Fruit fly (Drosophila melanogaster) whole organism, prepupa: ENCODE measurements around the gene Rbp.

Source experiments
- Blimp-1 ChIP-seq: fragments of 200-800 bp; sonication (Bioruptor generic); optimal IDR thresholded peaks from 3 replicates; lab custom pipeline; 2017; ENCODE audit warnings: missing biosample characterization, missing genetic modification characterization, mild to moderate bottlenecking, moderate library complexity, missing genetic modification reagents
- CG10631 ChIP-seq: fragments of 200-800 bp; sonication (Bioruptor generic); optimal IDR thresholded peaks from 2 replicates; lab custom pipeline; 2016; ENCODE audit warnings: missing biosample characterization, missing genetic modification characterization
- CG10669 ChIP-seq: fragments of 200-800 bp; sonication (Bioruptor generic); optimal IDR thresholded peaks from 3 replicates; lab custom pipeline; 2018; ENCODE audit warnings: missing biosample characterization, mild to moderate bottlenecking, missing genetic modification characterization, moderate library complexity
- CG11294 ChIP-seq: fragments of 200-800 bp; sonication (Bioruptor generic); IDR thresholded peaks from 2 replicates; pipeline ENCODE4 v1.3.6; 2022; ENCODE audit warnings: missing biosample characterization, missing genetic modification characterization
- CG11762 ChIP-seq: fragments of 200-800 bp; sonication (Bioruptor generic); optimal IDR thresholded peaks from 3 replicates; lab custom pipeline; 2016; ENCODE audit warnings: missing biosample characterization, missing genetic modification characterization; ENCODE audit not compliant: insufficient read depth
- CG15336 ChIP-seq: fragments of 200-800 bp; sonication (Bioruptor generic); IDR thresholded peaks from 2 replicates; pipeline ENCODE4 v1.3.6; 2022; ENCODE audit warnings: missing biosample characterization, missing genetic modification characterization
- CG16779 ChIP-seq: fragments of 200-800 bp; sonication (Bioruptor generic); optimal IDR thresholded peaks from 3 replicates; lab custom pipeline; 2017; ENCODE audit warnings: missing biosample characterization, mild to moderate bottlenecking, missing genetic modification characterization
- CG31627 ChIP-seq: fragments of 200-800 bp; sonication (Bioruptor generic); optimal IDR thresholded peaks from 3 replicates; lab custom pipeline; 2016; ENCODE audit warnings: missing biosample characterization, missing genetic modification characterization
- CG34406 ChIP-seq: fragments of 200-800 bp; sonication (Bioruptor generic); optimal IDR thresholded peaks from 3 replicates; lab custom pipeline; 2016; ENCODE audit warnings: missing biosample characterization, missing genetic modification characterization
- CG3919 ChIP-seq: fragments of 200-800 bp; sonication (Bioruptor generic); optimal IDR thresholded peaks from 3 replicates; lab custom pipeline; 2016; ENCODE audit warnings: missing biosample characterization, missing genetic modification characterization
- CG4318 ChIP-seq: fragments of 200-800 bp; sonication (Bioruptor generic); optimal IDR thresholded peaks from 3 replicates; lab custom pipeline; 2017; ENCODE audit warnings: missing biosample characterization, mild to moderate bottlenecking, missing genetic modification characterization
- CG6163 ChIP-seq: fragments of 200-800 bp; sonication (Bioruptor generic); IDR thresholded peaks from 3 replicates; pipeline ENCODE4 v1.3.6; 2022; ENCODE audit warnings: missing biosample characterization, missing genetic modification characterization
- CG6276 ChIP-seq: fragments of 200-800 bp; sonication (Bioruptor generic); optimal IDR thresholded peaks from 2 replicates; lab custom pipeline; 2017; ENCODE audit warnings: missing biosample characterization, mild to moderate bottlenecking, missing genetic modification characterization
- CG6792 ChIP-seq: fragments of 200-800 bp; sonication (Bioruptor generic); optimal IDR thresholded peaks from 3 replicates; lab custom pipeline; 2016; ENCODE audit warnings: missing biosample characterization, missing genetic modification characterization
- CG6854 ChIP-seq: fragments of 200-800 bp; sonication (Bioruptor generic); optimal IDR thresholded peaks from 2 replicates; lab custom pipeline; 2017; ENCODE audit warnings: missing biosample characterization, mild to moderate bottlenecking, missing genetic modification characterization
- CG8119 ChIP-seq: fragments of 200-800 bp; sonication (Bioruptor generic); IDR thresholded peaks from 3 replicates; pipeline ENCODE4 v1.3.6; 2022; ENCODE audit warnings: missing biosample characterization, missing genetic modification characterization
- CG8319 ChIP-seq: fragments of 200-800 bp; sonication (Bioruptor generic); optimal IDR thresholded peaks from 3 replicates; lab custom pipeline; 2016; ENCODE audit warnings: missing biosample characterization, missing genetic modification characterization
- CG8632 ChIP-seq: fragments of 200-800 bp; sonication (Bioruptor generic); optimal IDR thresholded peaks from 3 replicates; lab custom pipeline; 2016; ENCODE audit warnings: missing biosample characterization, missing genetic modification characterization
- CG9139 ChIP-seq: fragments of 200-800 bp; sonication (Bioruptor generic); optimal IDR thresholded peaks from 3 replicates; lab custom pipeline; 2017; ENCODE audit warnings: missing biosample characterization, mild to moderate bottlenecking, missing genetic modification characterization
- Eip75B ChIP-seq: fragments of 200-800 bp; sonication (Bioruptor generic); optimal IDR thresholded peaks from 3 replicates; lab custom pipeline; 2016; ENCODE audit warnings: missing biosample characterization, missing genetic modification characterization
- Eip78C ChIP-seq: fragments of 200-800 bp; sonication (Bioruptor generic); peaks from one replicate; lab custom pipeline; 2016; ENCODE audit warnings: missing biosample characterization, missing genetic modification characterization
- Eip93F ChIP-seq: fragments of 200-800 bp; sonication (Bioruptor generic); optimal IDR thresholded peaks from 2 replicates; lab custom pipeline; 2016; ENCODE audit warnings: missing biosample characterization, mild to moderate bottlenecking, missing genetic modification characterization
- Ets21C ChIP-seq: fragments of 200-800 bp; sonication (Bioruptor generic); optimal IDR thresholded peaks from 3 replicates; lab custom pipeline; 2016; ENCODE audit warnings: missing biosample characterization, missing genetic modification characterization
- Hr38 ChIP-seq: sonication (Bioruptor generic); optimal IDR thresholded peaks from 2 replicates; lab custom pipeline; 2016; ENCODE audit warnings: missing biosample characterization, missing genetic modification characterization
- Hr39 ChIP-seq: fragments of 200-800 bp; sonication (Bioruptor generic); optimal IDR thresholded peaks from 2 replicates; lab custom pipeline; 2016; ENCODE audit warnings: missing biosample characterization, missing genetic modification characterization
- Hr4 ChIP-seq: fragments of 200-800 bp; sonication (Bioruptor generic); optimal IDR thresholded peaks from 3 replicates; lab custom pipeline; 2016; ENCODE audit warnings: missing biosample characterization, missing genetic modification characterization
- OdsH ChIP-seq: fragments of 200-800 bp; sonication (Bioruptor generic); optimal IDR thresholded peaks from 3 replicates; lab custom pipeline; 2016; ENCODE audit warnings: missing biosample characterization, missing genetic modification characterization
- Smox ChIP-seq: fragments of 200-800 bp; sonication (Bioruptor generic); optimal IDR thresholded peaks from 3 replicates; lab custom pipeline; 2016; ENCODE audit warnings: missing biosample characterization, missing genetic modification characterization
- Sox102F ChIP-seq: fragments of 200-800 bp; sonication (Bioruptor generic); optimal IDR thresholded peaks from 2 replicates; lab custom pipeline; 2016; ENCODE audit warnings: missing biosample characterization, mild to moderate bottlenecking, missing genetic modification characterization
- Sox14 ChIP-seq: fragments of 200-800 bp; sonication (Bioruptor generic); optimal IDR thresholded peaks from 3 replicates; lab custom pipeline; 2016; ENCODE audit warnings: missing biosample characterization, missing genetic modification characterization
- Sox15 ChIP-seq: fragments of 200-800 bp; sonication (Bioruptor generic); optimal IDR thresholded peaks from 3 replicates; lab custom pipeline; 2016; ENCODE audit warnings: missing biosample characterization, missing genetic modification characterization
- achi ChIP-seq: fragments of 200-800 bp; sonication (Bioruptor generic); optimal IDR thresholded peaks from 3 replicates; lab custom pipeline; 2016; ENCODE audit warnings: missing biosample characterization, missing genetic modification characterization
- cyc ChIP-seq: fragments of 200-800 bp; sonication (Bioruptor generic); optimal IDR thresholded peaks from 3 replicates; lab custom pipeline; 2016; ENCODE audit warnings: missing biosample characterization, missing genetic modification characterization
- dac ChIP-seq: fragments of 200-800 bp; sonication (Bioruptor generic); optimal IDR thresholded peaks from 2 replicates; lab custom pipeline; 2017; ENCODE audit warnings: missing biosample characterization, mild to moderate bottlenecking, missing genetic modification characterization
- dsx ChIP-seq: fragments of 200-800 bp; optimal IDR thresholded peaks from 3 replicates; lab custom pipeline; 2019; ENCODE audit warnings: missing biosample characterization, mild to moderate bottlenecking, missing genetic modification characterization, moderate library complexity; ENCODE audit not compliant: poor library complexity, severe bottlenecking
- eg ChIP-seq: fragments of 200-800 bp; sonication (Bioruptor generic); IDR thresholded peaks from 3 replicates; pipeline ENCODE4 v1.3.6; 2022; ENCODE audit warnings: missing biosample characterization, missing genetic modification characterization
- fd59A ChIP-seq: fragments of 200-800 bp; sonication (Bioruptor generic); optimal IDR thresholded peaks from 2 replicates; lab custom pipeline; 2017; ENCODE audit warnings: missing biosample characterization, mild to moderate bottlenecking, missing genetic modification characterization, missing genetic modification reagents
- fd85E ChIP-seq: fragments of 200-800 bp; sonication (Bioruptor generic); optimal IDR thresholded peaks from 3 replicates; lab custom pipeline; 2016; ENCODE audit warnings: missing biosample characterization, missing genetic modification characterization
- fkh ChIP-seq: fragments of 200-800 bp; sonication (Bioruptor generic); optimal IDR thresholded peaks from 3 replicates; lab custom pipeline; 2017; ENCODE audit warnings: missing biosample characterization, mild to moderate bottlenecking, missing genetic modification characterization, moderate library complexity
- lz ChIP-seq: fragments of 200-800 bp; sonication (Bioruptor generic); optimal IDR thresholded peaks from 3 replicates; lab custom pipeline; 2016; ENCODE audit warnings: missing biosample characterization, missing genetic modification characterization
- net ChIP-seq: fragments of 200-800 bp; sonication (Bioruptor generic); optimal IDR thresholded peaks from 3 replicates; lab custom pipeline; 2016; ENCODE audit warnings: missing biosample characterization, missing genetic modification characterization
- pdm3 ChIP-seq: fragments of 200-800 bp; sonication (Bioruptor generic); optimal IDR thresholded peaks from 3 replicates; lab custom pipeline; 2016; ENCODE audit warnings: missing biosample characterization, missing genetic modification characterization
- salr ChIP-seq, 2 experiments: fragments of 200-800 bp; sonication (Bioruptor generic); optimal IDR thresholded peaks; 3 replicates each; lab custom pipeline; 2016 to 2018; ENCODE audit warnings: missing biosample characterization in 2 of 2, missing genetic modification characterization in 2 of 2, mild to moderate bottlenecking in 1 of 2
- spab ChIP-seq: fragments of 200-800 bp; sonication (Bioruptor generic); optimal IDR thresholded peaks from 2 replicates; lab custom pipeline; 2017; ENCODE audit warnings: missing biosample characterization, mild to moderate bottlenecking, missing genetic modification characterization, missing genetic modification reagents
- ss ChIP-seq, 2 experiments: fragments of 200-800 bp; sonication (Bioruptor generic); optimal IDR thresholded peaks; 2 replicates in 1 of 2; 3 replicates in 1 of 2; lab custom pipeline; 2017 to 2018; ENCODE audit warnings: mild to moderate bottlenecking in 2 of 2, missing biosample characterization in 2 of 2, missing genetic modification characterization in 2 of 2, moderate library complexity in 1 of 2
- svp ChIP-seq: fragments of 200-800 bp; sonication (Bioruptor generic); peaks from one replicate; lab custom pipeline; 2016; ENCODE audit warnings: missing biosample characterization, missing genetic modification characterization
- topi ChIP-seq: fragments of 200-800 bp; sonication (Bioruptor generic); optimal IDR thresholded peaks from 3 replicates; lab custom pipeline; 2016; ENCODE audit warnings: missing biosample characterization, missing genetic modification characterization
- vri ChIP-seq: fragments of 200-800 bp; sonication (Bioruptor generic); optimal IDR thresholded peaks from 3 replicates; lab custom pipeline; 2016; ENCODE audit warnings: missing biosample characterization, mild to moderate bottlenecking, missing genetic modification characterization

Rbp gene

dm6 chr3R:15424187-15424586, 49.8 kb downstream of the Rbp start:
- TF ChIP-seq CG6792 (GFP tag; lab: Kevin White, UChicago) (no peak), CG31627 (GFP tag; lab: Kevin White, UChicago) (no peak), CG9139 (GFP tag; lab: Kevin White, UChicago) (no peak), vri (GFP tag; lab: Kevin White, UChicago) (no peak), CG10631 (GFP tag; lab: Kevin White, UChicago) (no peak), topi (no peak), fkh (GFP tag; lab: Kevin White, UChicago) (no peak), ss (GFP tag; optimal IDR thresholded peaks at IDR 0.05; lab: Kevin White, UChicago) (no peak)

dm6 chr3R:15425638-15426487, 51.4 kb downstream of the Rbp start:
- TF ChIP-seq Hr39 (GFP tag; lab: Kevin White, UChicago) (no peak), CG6163 (GFP tag; lab: Robert Waterston, UW) (peak; percentile 66), ss (GFP tag; optimal IDR thresholded peaks at IDR 0.05; lab: Kevin White, UChicago) (no peak), Sox14 (GFP tag; lab: Kevin White, UChicago) (no peak), fkh (GFP tag; lab: Kevin White, UChicago) (no peak), salr (GFP tag; optimal IDR thresholded peaks at IDR 0.05; lab: Kevin White, UChicago) (peak in 1 of 2 experiments; percentile 44), Sox15 (peak; percentile 14), dac (GFP tag; lab: Kevin White, UChicago) (peak; percentile 55), CG4318 (peak; percentile 57), pdm3 (GFP tag; lab: Kevin White, UChicago) (peak; percentile 62), CG8319 (GFP tag; lab: Kevin White, UChicago) (peak; percentile 3), CG31627 (GFP tag; lab: Kevin White, UChicago) (no peak), vri (GFP tag; lab: Kevin White, UChicago) (no peak), fd85E (GFP tag; lab: Kevin White, UChicago) (no peak), Smox (no peak), svp (peak; percentile 54), CG11294 (GFP tag; lab: Robert Waterston, UW) (0 out of 2 replicates have a peak, but pooled peaks have one; percentile 10), Ets21C (GFP tag; lab: Kevin White, UChicago) (no peak), lz (GFP tag; lab: Kevin White, UChicago) (no peak), net (GFP tag; lab: Kevin White, UChicago) (peak; percentile 39), fd59A (no peak), Sox102F (GFP tag; lab: Kevin White, UChicago) (no peak), eg (GFP tag; lab: Robert Waterston, UW) (peak; percentile 81), Eip93F (GFP tag; lab: Kevin White, UChicago) (no peak), achi (peak; percentile 50), cyc (GFP tag; lab: Kevin White, UChicago) (no peak), spab (GFP tag; lab: Kevin White, UChicago) (no peak), Hr4 (GFP tag; lab: Kevin White, UChicago) (peak; percentile 89), Eip78C (GFP tag; lab: Kevin White, UChicago) (peak; percentile 92), CG8632 (GFP tag; lab: Kevin White, UChicago) (peak; percentile 1), CG8119 (GFP tag; lab: Robert Waterston, UW) (peak; percentile 80), CG34406 (GFP tag; lab: Kevin White, UChicago) (no peak), CG6854 (no peak), Eip75B (GFP tag; lab: Kevin White, UChicago) (no peak), CG11762 (GFP tag; lab: Kevin White, UChicago) (peak; percentile 31), CG15336 (GFP tag; lab: Robert Waterston, UW) (peak; percentile 81), CG10669 (GFP tag; lab: Kevin White, UChicago) (no peak), CG6276 (GFP tag; lab: Kevin White, UChicago) (peak; percentile 76), dsx (GFP tag; lab: Kevin White, UChicago) (no peak), CG3919 (GFP tag; lab: Kevin White, UChicago) (peak; percentile 64), CG16779 (no peak), OdsH (GFP tag; lab: Kevin White, UChicago) (peak; percentile 69), Hr38 (GFP tag; lab: Kevin White, UChicago) (no peak), Blimp-1 (GFP tag; lab: Kevin White, UChicago) (peak; percentile 85)
